Worm (Caenorhabditis elegans): ENCODE data around the gene F14D7.12.

The F14D7.12 gene

ce11 chrV:14319101-14319781 lies 19.4 kb downstream of the F14D7.12 start, which contains the start of gene F47B8.13:
Gene F47B8.13, minus strand, starts transcription at chrV:14319731.
- no peak for TF ChIP-seq mcd-1 (GFP tag; IDR thresholded peaks at IDR 0.05)
- TF ChIP-seq C06A6.2 (GFP tag; conservative IDR thresholded peaks at IDR 0.05), result no peak
- peak; percentile 4; the same call in 1 of the 2 replicates for TF ChIP-seq ztf-28 (GFP tag; IDR thresholded peaks at IDR 0.05)
- peak; percentile 95 for TF ChIP-seq egrh-3 (GFP tag; IDR thresholded peaks at IDR 0.05)
- peak; percentile 8 for TF ChIP-seq ceh-79 (tag; optimal IDR thresholded peaks at IDR 0.05)
- no peak for TF ChIP-seq akir-1 (GFP tag; optimal IDR thresholded peaks at IDR 0.05)
- no peak for TF ChIP-seq egl-44 (GFP tag; IDR thresholded peaks at IDR 0.05)
- TF ChIP-seq zfh-2 (GFP tag; conservative IDR thresholded peaks at IDR 0.05), result peak; percentile 95

- TF ChIP-seq F10E7.11 (tag; optimal IDR thresholded peaks at IDR 0.05), result no peak
- TF ChIP-seq D2030.7 (GFP tag; IDR thresholded peaks at IDR 0.05), result no peak
Observed at ce11 chrV:14320246-14320645, 20.4 kb downstream of the F14D7.12 start, which contains the start of gene F47B8.14. Gene F47B8.14, plus strand, starts transcription at chrV:14320546.

ce11 chrV:14320730-14321319 lies 21.0 kb downstream of the F14D7.12 start:
- TF ChIP-seq lir-1 (GFP tag; conservative IDR thresholded peaks at IDR 0.05) (no peak), hmg-1.2 (GFP tag; IDR thresholded peaks at IDR 0.05) (no peak), hlh-26 (GFP tag; conservative IDR thresholded peaks at IDR 0.05) (no peak), nfya-2 (GFP tag; IDR thresholded peaks at IDR 0.05) (no peak), nfyb-1 (GFP tag; IDR thresholded peaks at IDR 0.05) (0 out of 2 replicates have a peak, but pooled peaks have one; percentile 30), nhr-80 (tag; optimal IDR thresholded peaks at IDR 0.05) (no peak), bed-1 (GFP tag; IDR thresholded peaks at IDR 0.05) (no peak), Y95B8A.8 (GFP tag; IDR thresholded peaks at IDR 0.05) (no peak), B0261.1 (tag; optimal IDR thresholded peaks at IDR 0.05) (no peak), mxl-1 (tag; optimal IDR thresholded peaks at IDR 0.05) (no peak), F57A8.1 (GFP tag; optimal IDR thresholded peaks at IDR 0.05) (peak; percentile 31), egrh-3 (GFP tag; IDR thresholded peaks at IDR 0.05) (peak; percentile 98), attf-5 (GFP tag; optimal IDR thresholded peaks at IDR 0.05) (peak; percentile 23), madf-8 (GFP tag; conservative IDR thresholded peaks at IDR 0.05) (no peak), athp-1 (tag; optimal IDR thresholded peaks at IDR 0.05) (peak; percentile 15), nhr-179 (tag; optimal IDR thresholded peaks at IDR 0.05) (no peak), B0336.3 (GFP tag; IDR thresholded peaks at IDR 0.05) (peak; percentile 31; the same call in 1 of the 2 replicates), rcor-1 (GFP tag; IDR thresholded peaks at IDR 0.05) (no peak), cebp-1 (GFP tag; IDR thresholded peaks at IDR 0.05) (no peak), cebp-1 (tag; optimal IDR thresholded peaks at IDR 0.05) (peak; percentile 26), nhr-27 (tag; optimal IDR thresholded peaks at IDR 0.05) (no peak), attf-3 (GFP tag; conservative IDR thresholded peaks at IDR 0.05) (no peak), rpc-1 (optimal IDR thresholded peaks at IDR 0.05) (no peak), rpc-1 (tag; optimal IDR thresholded peaks at IDR 0.05) (no peak), let-526 (GFP tag; IDR thresholded peaks at IDR 0.05) (no peak), ztf-28 (GFP tag; IDR thresholded peaks at IDR 0.05) (no peak), zfh-2 (GFP tag; conservative IDR thresholded peaks at IDR 0.05) (peak; percentile 95), pbrm-1 (GFP tag; IDR thresholded peaks at IDR 0.05) (0 out of 2 replicates have a peak, but pooled peaks have one; percentile 14), aptf-3 (GFP tag; IDR thresholded peaks at IDR 0.05) (no peak), T07F8.4 (tag; optimal IDR thresholded peaks at IDR 0.05) (no peak), dox-1 (GFP tag; IDR thresholded peaks at IDR 0.05) (no peak), ceh-79 (tag; optimal IDR thresholded peaks at IDR 0.05) (no peak), ceh-27 (GFP tag; optimal IDR thresholded peaks at IDR 0.05) (no peak)

All from whole organism, young adult.